Worm (Caenorhabditis elegans) whole organism, L3 larva: ENCODE results near the gene C32D5.8.

Experiments used
- R02D3.7 ChIP-seq: fragments of 150-350 bp; optimal IDR thresholded peaks from 2 replicates; lab custom pipeline; 2014; ENCODE audit warnings: missing biosample characterization, missing genetic modification characterization
- ZK546.5 ChIP-seq: sonication (generic microtip); optimal IDR thresholded peaks from 2 replicates; lab custom pipeline; 2017; ENCODE audit warnings: missing biosample characterization, missing genetic modification characterization
- ceh-16 ChIP-seq: sonication (generic microtip); optimal IDR thresholded peaks from 2 replicates; lab custom pipeline; 2017; ENCODE audit warnings: missing biosample characterization, missing genetic modification characterization
- ceh-28 ChIP-seq: fragments of 150-350 bp; optimal IDR thresholded peaks from 2 replicates; lab custom pipeline; 2014; ENCODE audit warnings: missing biosample characterization, missing genetic modification reagents, missing genetic modification characterization
- ceh-9 ChIP-seq: sonication (generic microtip); optimal IDR thresholded peaks from 2 replicates; lab custom pipeline; 2018; ENCODE audit warnings: missing biosample characterization, missing genetic modification characterization
- daf-12 ChIP-seq: fragments of 150-350 bp; optimal IDR thresholded peaks from 2 replicates; lab custom pipeline; 2014; ENCODE audit warnings: missing biosample characterization, missing genetic modification reagents, missing genetic modification characterization
- egl-5 ChIP-seq: fragments of 150-350 bp; optimal IDR thresholded peaks from 2 replicates; lab custom pipeline; 2017; ENCODE audit warnings: missing biosample characterization, missing genetic modification reagents, missing genetic modification characterization, inconsistent platforms
- elt-1 ChIP-seq: fragments of 150-350 bp; optimal IDR thresholded peaks from 2 replicates; lab custom pipeline; 2014; ENCODE audit warnings: missing biosample characterization, missing genetic modification characterization
- elt-2 ChIP-seq: sonication (generic microtip); optimal IDR thresholded peaks from 2 replicates; lab custom pipeline; 2016; ENCODE audit warnings: missing genetic modification reagents, mild to moderate bottlenecking, missing genetic modification characterization, missing compliant biosample characterization
- eor-1 ChIP-seq, 2 experiments: fragments of 150-350 bp; optimal IDR thresholded peaks; 2 replicates each; lab custom pipeline; 2014 to 2018; ENCODE audit warnings: missing biosample characterization in 2 of 2, missing genetic modification characterization in 2 of 2
- fkh-10 ChIP-seq: sonication (generic microtip); optimal IDR thresholded peaks from 2 replicates; lab custom pipeline; 2017; ENCODE audit warnings: missing biosample characterization, missing genetic modification reagents, missing genetic modification characterization
- fkh-2 ChIP-seq: fragments of 150-350 bp; optimal IDR thresholded peaks from 2 replicates; lab custom pipeline; 2014; ENCODE audit warnings: missing biosample characterization, missing genetic modification reagents, missing genetic modification characterization
- hmg-11 ChIP-seq: sonication (generic microtip); optimal IDR thresholded peaks from 2 replicates; lab custom pipeline; 2016; ENCODE audit warnings: missing genetic modification characterization, missing compliant biosample characterization
- jun-1 ChIP-seq: fragments of 150-350 bp; optimal IDR thresholded peaks from 2 replicates; lab custom pipeline; 2014; ENCODE audit warnings: missing biosample characterization, missing genetic modification reagents, missing genetic modification characterization
- lin-15B ChIP-seq: fragments of 150-350 bp; optimal IDR thresholded peaks from 2 replicates; lab custom pipeline; 2014; ENCODE audit warnings: missing biosample characterization, missing genetic modification characterization
- lin-39 ChIP-seq: fragments of 150-350 bp; optimal IDR thresholded peaks from 2 replicates; lab custom pipeline; 2018; ENCODE audit warnings: missing biosample characterization, missing genetic modification reagents, missing genetic modification characterization
- lsy-12 ChIP-seq: sonication (generic microtip); optimal IDR thresholded peaks from 2 replicates; lab custom pipeline; 2016; ENCODE audit warnings: mild to moderate bottlenecking, missing genetic modification characterization, missing compliant biosample characterization
- mdl-1 ChIP-seq: fragments of 150-350 bp; optimal IDR thresholded peaks from 2 replicates; lab custom pipeline; 2014; ENCODE audit warnings: missing biosample characterization, missing genetic modification characterization
- mml-1 ChIP-seq: fragments of 150-350 bp; sonication (generic microtip); optimal IDR thresholded peaks from 3 replicates; lab custom pipeline; 2014; ENCODE audit warnings: missing biosample characterization, missing genetic modification characterization
- nfya-1 ChIP-seq: sonication (generic microtip); optimal IDR thresholded peaks from 2 replicates; lab custom pipeline; 2017; ENCODE audit warnings: missing genetic modification characterization, mild to moderate bottlenecking, missing compliant biosample characterization, antibody characterized with exemption, moderate library complexity; ENCODE audit not compliant: insufficient read depth
- nhr-11 ChIP-seq: fragments of 150-350 bp; optimal IDR thresholded peaks from 2 replicates; lab custom pipeline; 2014; ENCODE audit warnings: missing biosample characterization, missing genetic modification characterization
- nhr-12 ChIP-seq: fragments of 150-350 bp; optimal IDR thresholded peaks from 2 replicates; lab custom pipeline; 2014; ENCODE audit warnings: missing biosample characterization, missing genetic modification characterization
- nhr-23 ChIP-seq: fragments of 150-350 bp; optimal IDR thresholded peaks from 2 replicates; lab custom pipeline; 2014; ENCODE audit warnings: missing biosample characterization, missing genetic modification reagents, missing genetic modification characterization
- nhr-237 ChIP-seq: fragments of 150-350 bp; optimal IDR thresholded peaks from 2 replicates; lab custom pipeline; 2014; ENCODE audit warnings: missing biosample characterization, missing genetic modification characterization
- nhr-25 ChIP-seq: sonication (generic microtip); optimal IDR thresholded peaks from 2 replicates; lab custom pipeline; 2017; ENCODE audit warnings: missing biosample characterization, missing genetic modification characterization
- nhr-43 ChIP-seq: sonication (generic microtip); optimal IDR thresholded peaks from 2 replicates; lab custom pipeline; 2016; ENCODE audit warnings: mild to moderate bottlenecking, missing genetic modification characterization, missing compliant biosample characterization; ENCODE audit not compliant: poor library complexity, severe bottlenecking
- nhr-76 ChIP-seq: fragments of 150-350 bp; sonication (generic microtip); optimal IDR thresholded peaks from 5 replicates; lab custom pipeline; 2014; ENCODE audit warnings: missing biosample characterization, missing genetic modification characterization
- nhr-77 ChIP-seq: fragments of 150-350 bp; optimal IDR thresholded peaks from 2 replicates; lab custom pipeline; 2014; ENCODE audit warnings: missing biosample characterization, missing genetic modification characterization
- pha-4 ChIP-seq: fragments of 150-350 bp; optimal IDR thresholded peaks from 2 replicates; lab custom pipeline; 2014; ENCODE audit warnings: missing biosample characterization, missing genetic modification reagents, missing genetic modification characterization
- pqm-1 ChIP-seq: fragments of 150-350 bp; optimal IDR thresholded peaks from 2 replicates; lab custom pipeline; 2017; ENCODE audit warnings: missing biosample characterization, missing genetic modification characterization, inconsistent platforms
- sea-2 ChIP-seq: fragments of 150-350 bp; sonication (generic microtip); optimal IDR thresholded peaks from 4 replicates; lab custom pipeline; 2014; ENCODE audit warnings: missing biosample characterization, missing genetic modification reagents, missing genetic modification characterization
- skn-1 ChIP-seq: fragments of 150-350 bp; optimal IDR thresholded peaks from 2 replicates; lab custom pipeline; 2014; ENCODE audit warnings: missing biosample characterization, missing genetic modification characterization
- snpc-4 ChIP-seq: fragments of 150-350 bp; optimal IDR thresholded peaks from 2 replicates; lab custom pipeline; 2014; ENCODE audit warnings: missing biosample characterization, missing genetic modification characterization
- unc-62 ChIP-seq: fragments of 150-350 bp; sonication (generic microtip); optimal IDR thresholded peaks from 4 replicates; lab custom pipeline; 2014; ENCODE audit warnings: missing biosample characterization, missing genetic modification reagents, missing genetic modification characterization
- zag-1 ChIP-seq: fragments of 150-350 bp; optimal IDR thresholded peaks from 2 replicates; lab custom pipeline; 2014; ENCODE audit warnings: missing biosample characterization, missing genetic modification characterization
- ztf-11 ChIP-seq: fragments of 150-350 bp; optimal IDR thresholded peaks from 2 replicates; lab custom pipeline; 2014; ENCODE audit warnings: missing biosample characterization, missing genetic modification characterization

Gene C32D5.8

DNA sequence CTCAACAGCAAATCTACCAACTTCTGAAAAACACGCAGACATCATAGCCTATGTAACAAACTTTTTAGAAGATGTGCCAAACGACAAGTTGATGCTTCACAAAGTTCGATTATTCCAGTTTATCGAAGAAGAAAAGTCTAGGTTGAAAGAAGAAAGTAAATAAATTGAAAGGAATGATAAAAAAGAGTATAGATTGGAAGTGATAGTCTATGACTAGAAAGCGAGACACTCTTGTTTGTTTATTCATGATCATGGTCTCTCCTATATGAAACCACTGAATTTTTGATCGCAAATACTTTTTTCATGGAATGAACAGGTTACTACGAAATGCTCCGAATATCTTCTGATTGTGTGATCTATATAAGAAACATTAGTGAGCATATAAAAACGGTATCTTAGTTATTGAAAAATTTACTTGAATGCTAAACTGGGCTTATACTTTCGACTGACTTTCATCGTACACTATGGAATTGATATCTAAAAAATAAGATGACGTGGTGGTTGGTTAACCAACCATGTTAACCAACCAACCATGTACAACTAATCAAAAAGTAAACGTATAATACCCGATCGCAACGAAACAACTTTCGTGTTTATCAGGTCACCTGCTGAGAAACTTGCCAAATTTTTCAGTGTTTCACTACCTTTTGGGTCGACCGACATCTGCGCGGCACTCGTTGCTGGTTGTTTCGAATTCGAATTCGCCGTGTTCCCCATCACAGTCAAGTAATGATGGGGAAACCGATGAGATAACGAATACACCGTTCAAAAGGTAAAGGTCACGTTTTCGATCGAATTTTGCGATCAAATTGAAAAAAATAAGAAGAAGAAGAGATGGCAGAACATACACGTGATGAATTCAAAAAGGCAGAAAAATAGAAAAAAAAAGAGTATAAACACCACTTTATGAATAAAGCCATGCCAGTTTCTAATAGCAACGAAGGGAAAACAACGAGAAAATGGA is at the start of gene C32D5.8:
Gene C32D5.8 (minus strand): TSS at position 770 of the 964 bp plus-strand sequence.
- TF ChIP-seq elt-2 (tag; lab: Kevin White, UChicago) (peak; percentile 20), elt-1 (tag; lab: Kevin White, UChicago) (peak; percentile 58), pha-4 (tag; lab: Kevin White, UChicago) (peak; percentile 55), ceh-16 (no peak), nhr-25 (tag; lab: Kevin White, UChicago) (peak; percentile 81), pqm-1 (tag; lab: Kevin White, UChicago) (peak; percentile 23), nhr-43 (tag; lab: Kevin White, UChicago) (peak; percentile 6), nhr-11 (tag; lab: Kevin White, UChicago) (no peak)
- TF ChIP-seq, all 47 proteins: peak for 6

DNA sequence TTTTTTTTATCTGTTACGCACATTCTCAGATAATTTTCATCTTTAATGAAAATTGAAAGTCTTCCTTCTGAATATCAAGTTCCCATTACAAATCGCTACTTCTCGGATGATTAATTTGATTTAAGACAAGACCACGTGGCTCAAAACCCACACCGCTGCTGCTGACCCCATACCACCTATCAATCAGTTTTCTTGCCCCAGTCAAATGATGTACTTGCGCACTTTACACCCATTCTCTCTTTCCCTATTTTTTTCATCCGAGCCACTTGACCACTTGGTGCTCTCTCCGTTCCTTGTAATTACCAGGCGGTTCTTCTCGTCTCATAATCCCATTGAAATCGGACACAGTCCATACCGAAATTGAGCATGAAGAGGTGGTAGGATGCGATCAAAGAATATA is 48.3 kb upstream of the C32D5.8 start:
- TF ChIP-seq ceh-28: no peak
- TF ChIP-seq lin-39: peak; percentile 50
- no peak for TF ChIP-seq pqm-1 (tag; lab: Kevin White, UChicago)
- no peak for TF ChIP-seq daf-12 (tag; lab: Kevin White, UChicago)

DNA sequence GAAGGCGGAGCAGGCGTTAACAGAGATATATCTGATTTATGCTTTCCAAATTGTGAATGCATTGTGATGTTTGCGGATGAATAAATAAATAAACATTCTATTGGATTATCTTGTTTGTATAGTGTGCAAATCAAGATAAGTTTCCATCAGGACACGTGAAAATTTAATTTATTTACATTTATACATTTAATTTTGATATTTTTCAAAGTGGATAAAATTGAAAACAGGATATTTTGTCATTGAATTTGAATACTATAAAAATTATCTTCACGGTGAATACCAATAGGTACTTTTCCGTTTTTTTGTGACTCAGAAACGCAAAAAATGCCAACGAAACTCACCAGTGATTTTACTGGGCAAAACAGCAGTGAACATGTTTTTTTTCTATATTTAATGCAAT is 45.4 kb upstream of the C32D5.8 start, which contains the start of gene F58F12.3:
Gene F58F12.3 (minus strand): TSS at position 101 of the 400 bp plus-strand sequence.
- TF ChIP-seq ZK546.5 (tag; lab: Kevin White, UChicago) (no peak), ceh-9 (no peak), nhr-237 (tag; lab: Kevin White, UChicago) (no peak), nhr-43 (tag; lab: Kevin White, UChicago) (no peak), lsy-12 (tag; lab: Kevin White, UChicago) (no peak), mml-1 (tag; lab: Kevin White, UChicago) (no peak), elt-1 (tag; lab: Kevin White, UChicago) (no peak), lin-39 (no peak), R02D3.7 (tag; lab: Kevin White, UChicago) (no peak), nfya-1 (tag; lab: Kevin White, UChicago) (no peak), zag-1 (tag; lab: Kevin White, UChicago) (no peak), nhr-12 (tag; lab: Kevin White, UChicago) (no peak)

- TF ChIP-seq fkh-10 (GFP tag; lab: Kevin White, UChicago) (no peak), ceh-16 (no peak), nfya-1 (tag; lab: Kevin White, UChicago) (no peak), mdl-1 (tag; lab: Kevin White, UChicago) (no peak), ZK546.5 (tag; lab: Kevin White, UChicago) (no peak), hmg-11 (no peak), lin-15B (tag; lab: Kevin White, UChicago) (no peak), jun-1 (tag; lab: Kevin White, UChicago) (no peak), lin-39 (no peak), lsy-12 (tag; lab: Kevin White, UChicago) (no peak), eor-1 (tag; optimal IDR thresholded peaks at IDR 0.05; lab: Kevin White, UChicago) (no peak), nhr-11 (tag; lab: Kevin White, UChicago) (no peak), R02D3.7 (tag; lab: Kevin White, UChicago) (no peak), nhr-23 (tag; lab: Kevin White, UChicago) (no peak)
- TF ChIP-seq, all 47 proteins: peak for 0
Measured at ce11 chrII:6387937-6388336, 42.2 kb upstream of the C32D5.8 start, which contains the start of gene F58F12.2. F58F12.2 (minus strand) TSS chrII:6388037.

DNA sequence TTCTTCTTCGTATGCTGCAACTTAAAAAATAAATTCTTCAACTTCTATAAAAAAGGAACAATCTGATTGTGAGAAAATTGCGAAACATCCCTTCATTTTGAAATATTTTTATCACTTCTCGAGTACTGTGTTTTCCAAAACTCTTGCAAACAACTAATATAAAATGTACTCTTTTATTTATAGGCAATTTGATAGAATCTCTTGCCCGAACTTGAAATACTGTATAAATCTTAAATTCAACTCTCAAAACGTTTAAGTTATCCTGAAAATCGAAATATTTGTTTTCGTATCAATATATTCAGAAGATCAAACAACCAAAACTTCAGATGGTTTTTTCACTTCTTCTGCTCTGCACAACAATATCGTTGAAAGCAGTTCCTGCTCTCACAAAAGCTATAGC is 40.7 kb upstream of the C32D5.8 start, which contains the start of gene F58F12.4:
Gene F58F12.4 (plus strand): TSS at position 301 of the 400 bp plus-strand sequence.
- TF ChIP-seq ztf-11 (tag; lab: Kevin White, UChicago): no peak

ce11 chrII:6383183-6383695 is 37.5 kb upstream of the C32D5.8 start, which contains the start of gene F58F12.1:
F58F12.1 (plus strand) TSS chrII:6383645.
- TF ChIP-seq nhr-77 (tag; lab: Kevin White, UChicago) (no peak), lsy-12 (tag; lab: Kevin White, UChicago) (no peak), lin-39 (peak; percentile 11), ZK546.5 (tag; lab: Kevin White, UChicago) (no peak), nhr-43 (tag; lab: Kevin White, UChicago) (peak; percentile 70), nhr-23 (tag; lab: Kevin White, UChicago) (peak; percentile 56), nfya-1 (tag; lab: Kevin White, UChicago) (peak; percentile 72), ceh-28 (no peak), egl-5 (tag; lab: Kevin White, UChicago) (peak; percentile 46), sea-2 (GFP tag; lab: Kevin White, UChicago) (no peak), eor-1 (tag; optimal IDR thresholded peaks at IDR 0.05; lab: Kevin White, UChicago) (no peak), mml-1 (tag; lab: Kevin White, UChicago) (no peak), zag-1 (tag; lab: Kevin White, UChicago) (no peak), hmg-11 (peak; percentile 56), unc-62 (GFP tag; lab: Kevin White, UChicago) (no peak), skn-1 (tag; lab: Kevin White, UChicago) (no peak), nhr-76 (tag; lab: Kevin White, UChicago) (no peak), fkh-2 (no peak), snpc-4 (tag; lab: Kevin White, UChicago) (peak; percentile 87), elt-2 (tag; lab: Kevin White, UChicago) (peak; percentile 20)
